Fruit fly (Drosophila melanogaster) whole organism, embryonic: ENCODE data around the gene CG5171.

ENCODE experiments used
- CG10431 ChIP-seq: fragments of 200-800 bp; sonication (Bioruptor generic); optimal IDR thresholded peaks from 3 replicates; lab custom pipeline; 2018; ENCODE audit warnings: missing biosample characterization, mild to moderate bottlenecking, missing genetic modification characterization
- CG12659 ChIP-seq: fragments of 200-800 bp; sonication (Bioruptor generic); optimal IDR thresholded peaks from 3 replicates; lab custom pipeline; 2017; ENCODE audit warnings: mild to moderate bottlenecking, missing biosample characterization, missing genetic modification reagents, missing genetic modification characterization
- CG1602 ChIP-seq: fragments of 200-800 bp; sonication (Bioruptor generic); optimal IDR thresholded peaks from 3 replicates; lab custom pipeline; 2016; ENCODE audit warnings: missing biosample characterization, missing genetic modification characterization
- CG16813 ChIP-seq: fragments of 200-800 bp; sonication (Bioruptor generic); IDR thresholded peaks from 3 replicates; pipeline ENCODE4 v1.3.6; 2022; ENCODE audit warnings: missing biosample characterization, missing genetic modification characterization; ENCODE audit not compliant: partially characterized antibody
- CG17385 ChIP-seq: fragments of 200-800 bp; sonication (Bioruptor generic); optimal IDR thresholded peaks from 3 replicates; lab custom pipeline; 2018; ENCODE audit warnings: missing biosample characterization, mild to moderate bottlenecking, missing genetic modification characterization
- CG17802 ChIP-seq: fragments of 200-800 bp; sonication (Bioruptor generic); optimal IDR thresholded peaks from 2 replicates; lab custom pipeline; 2018; ENCODE audit warnings: missing biosample characterization, mild to moderate bottlenecking, missing genetic modification characterization, moderate library complexity
- CG2875 ChIP-seq: fragments of 200-800 bp; sonication (Bioruptor generic); optimal IDR thresholded peaks from 2 replicates; lab custom pipeline; 2017; ENCODE audit warnings: missing biosample characterization, mild to moderate bottlenecking, missing genetic modification characterization, missing genetic modification reagents
- CG32767 ChIP-seq: fragments of 200-800 bp; sonication (Bioruptor generic); IDR thresholded peaks from 2 replicates; pipeline ENCODE4 v1.3.6; 2022; ENCODE audit warnings: missing biosample characterization, missing genetic modification characterization
- CG3281 ChIP-seq: fragments of 200-800 bp; sonication (Bioruptor generic); optimal IDR thresholded peaks from 3 replicates; lab custom pipeline; 2017; ENCODE audit warnings: missing biosample characterization, mild to moderate bottlenecking, missing genetic modification characterization
- CG6791 ChIP-seq: fragments of 200-800 bp; sonication (Bioruptor generic); IDR thresholded peaks from 3 replicates; pipeline ENCODE4 v1.3.6; 2022; ENCODE audit warnings: missing biosample characterization, missing genetic modification characterization; ENCODE audit not compliant: partially characterized antibody
- CG7556 ChIP-seq: fragments of 200-800 bp; sonication (Bioruptor generic); optimal IDR thresholded peaks from 2 replicates; lab custom pipeline; 2017; ENCODE audit warnings: missing biosample characterization, mild to moderate bottlenecking, missing genetic modification characterization
- CG7928 ChIP-seq: fragments of 200-800 bp; sonication (Bioruptor generic); optimal IDR thresholded peaks from 2 replicates; lab custom pipeline; 2017; ENCODE audit warnings: missing biosample characterization, mild to moderate bottlenecking, missing genetic modification characterization
- CG8290 ChIP-seq, 3 experiments: fragments of 200-800 bp; sonication (Bioruptor generic); optimal IDR thresholded peaks; 2 replicates each; lab custom pipeline; 2016 to 2019; ENCODE audit warnings: missing biosample characterization in 3 of 3, missing genetic modification characterization in 3 of 3, mild to moderate bottlenecking in 2 of 3, moderate library complexity in 1 of 3
- CG9437 ChIP-seq: fragments of 200-800 bp; sonication (Bioruptor generic); optimal IDR thresholded peaks from 2 replicates; lab custom pipeline; 2018; ENCODE audit warnings: missing biosample characterization, mild to moderate bottlenecking, missing genetic modification characterization
- CTCF ChIP-seq: fragments of 200-800 bp; sonication (Bioruptor generic); optimal IDR thresholded peaks from 2 replicates; lab custom pipeline; 2017; ENCODE audit warnings: missing biosample characterization, mild to moderate bottlenecking, missing genetic modification characterization, moderate library complexity
- Camta ChIP-seq: fragments of 200-800 bp; sonication (Bioruptor generic); optimal IDR thresholded peaks from 2 replicates; lab custom pipeline; 2016; ENCODE audit warnings: missing biosample characterization, missing genetic modification characterization
- D ChIP-seq, 2 experiments: fragments of 200-800 bp in 1 of 2; fragments of >200 bp in 1 of 2; sonication (Bioruptor generic) in 1 of 2; optimal IDR thresholded peaks; 2 replicates in 1 of 2; 3 replicates in 1 of 2; lab custom pipeline; 2017; ENCODE audit warnings: mild to moderate bottlenecking in 1 of 2, missing biosample characterization in 1 of 2, missing genetic modification characterization in 1 of 2, missing genetic modification reagents in 1 of 2
- D19B ChIP-seq: fragments of 200-800 bp; sonication (Bioruptor generic); optimal IDR thresholded peaks from 2 replicates; lab custom pipeline; 2017; ENCODE audit warnings: missing biosample characterization, mild to moderate bottlenecking, missing genetic modification characterization
- Dref ChIP-seq: fragments of 200-800 bp; sonication (Bioruptor generic); IDR thresholded peaks from 2 replicates; pipeline ENCODE4 v1.3.6; 2022; ENCODE audit warnings: missing biosample characterization, missing genetic modification characterization
- Gug ChIP-seq: fragments of 200-800 bp; sonication (Bioruptor generic); IDR thresholded peaks from 4 replicates; pipeline ENCODE4 v1.3.6; 2022; ENCODE audit warnings: missing biosample characterization, missing genetic modification characterization
- HLH54F ChIP-seq: fragments of 200-800 bp; sonication (Bioruptor generic); optimal IDR thresholded peaks from 3 replicates; lab custom pipeline; 2016; ENCODE audit warnings: missing biosample characterization, missing genetic modification characterization
- Hand ChIP-seq: fragments of 200-800 bp; sonication (Bioruptor generic); optimal IDR thresholded peaks from 2 replicates; lab custom pipeline; 2017; ENCODE audit warnings: mild to moderate bottlenecking, missing biosample characterization, missing genetic modification reagents, missing genetic modification characterization
- NfI ChIP-seq: fragments of 200-800 bp; sonication (Bioruptor generic); optimal IDR thresholded peaks from 3 replicates; lab custom pipeline; 2018; ENCODE audit warnings: missing biosample characterization, mild to moderate bottlenecking, missing genetic modification characterization, moderate library complexity
- Scr ChIP-seq: fragments of 200-800 bp; sonication (Bioruptor generic); IDR thresholded peaks from 2 replicates; pipeline ENCODE4 v1.3.6; 2022; ENCODE audit warnings: missing biosample characterization, missing genetic modification characterization; ENCODE audit not compliant: partially characterized antibody
- Taf1 ChIP-seq: fragments of 200-800 bp; sonication (Bioruptor generic); IDR thresholded peaks from 2 replicates; pipeline ENCODE4 v1.3.6; 2022; ENCODE audit warnings: missing biosample characterization, missing genetic modification characterization
- Xrp1 ChIP-seq: fragments of 200-800 bp; sonication (Bioruptor generic); IDR thresholded peaks from 2 replicates; pipeline ENCODE4 v1.3.6; 2022; ENCODE audit warnings: missing biosample characterization, missing genetic modification characterization
- YL-1 ChIP-seq: fragments of 200-800 bp; sonication (Bioruptor generic); optimal IDR thresholded peaks from 3 replicates; lab custom pipeline; 2017; ENCODE audit warnings: missing biosample characterization, mild to moderate bottlenecking, missing genetic modification characterization
- ac ChIP-seq: fragments of 200-800 bp; sonication (Bioruptor generic); optimal IDR thresholded peaks from 3 replicates; lab custom pipeline; 2017; ENCODE audit warnings: missing biosample characterization, mild to moderate bottlenecking, missing genetic modification characterization
- ato ChIP-seq: fragments of 200-800 bp; sonication (Bioruptor generic); IDR thresholded peaks from 2 replicates; pipeline ENCODE4 v1.3.6; 2022; ENCODE audit warnings: missing biosample characterization, missing genetic modification characterization; ENCODE audit not compliant: partially characterized antibody
- cg ChIP-seq: fragments of 200-800 bp; sonication (Bioruptor generic); optimal IDR thresholded peaks from 3 replicates; lab custom pipeline; 2019; ENCODE audit warnings: missing biosample characterization, mild to moderate bottlenecking, missing genetic modification characterization, moderate library complexity
- ci ChIP-seq: fragments of 200-800 bp; sonication (Bioruptor generic); IDR thresholded peaks from 3 replicates; pipeline ENCODE4 v1.3.6; 2022; ENCODE audit warnings: missing biosample characterization, missing genetic modification characterization
- croc ChIP-seq: fragments of 200-800 bp; sonication (Bioruptor generic); conservative IDR thresholded peaks from 3 replicates; pipeline ENCODE4 v1.3.6; 2022; ENCODE audit warnings: missing biosample characterization, missing genetic modification characterization
- eyg ChIP-seq: fragments of 200-800 bp; sonication (Bioruptor generic); optimal IDR thresholded peaks from 3 replicates; lab custom pipeline; 2016; ENCODE audit warnings: missing biosample characterization, missing genetic modification characterization
- fd102C ChIP-seq: fragments of 200-800 bp; sonication (Bioruptor generic); optimal IDR thresholded peaks from 2 replicates; lab custom pipeline; 2018; ENCODE audit warnings: missing biosample characterization, mild to moderate bottlenecking, missing genetic modification characterization, moderate library complexity
- fd3F ChIP-seq: fragments of 200-800 bp; sonication (Bioruptor generic); optimal IDR thresholded peaks from 2 replicates; lab custom pipeline; 2018; ENCODE audit warnings: missing biosample characterization, mild to moderate bottlenecking, missing genetic modification characterization, moderate library complexity
- gcm ChIP-seq: fragments of 200-800 bp; sonication (Bioruptor generic); optimal IDR thresholded peaks from 2 replicates; lab custom pipeline; 2019; ENCODE audit warnings: missing biosample characterization, mild to moderate bottlenecking, missing genetic modification characterization, moderate library complexity
- grau ChIP-seq: fragments of 200-800 bp; optimal IDR thresholded peaks from 3 replicates; lab custom pipeline; 2019; ENCODE audit warnings: missing biosample characterization, mild to moderate bottlenecking, missing genetic modification characterization, moderate library complexity
- rib ChIP-seq: fragments of 200-800 bp; sonication (Bioruptor generic); IDR thresholded peaks from 2 replicates; pipeline ENCODE4 v1.3.6; 2022; ENCODE audit warnings: missing biosample characterization, missing genetic modification characterization
- salm ChIP-seq: fragments of 200-800 bp; sonication (Bioruptor generic); optimal IDR thresholded peaks from 2 replicates; lab custom pipeline; 2018; ENCODE audit warnings: missing biosample characterization, mild to moderate bottlenecking, missing genetic modification characterization
- seq ChIP-seq: fragments of 200-800 bp; sonication (Bioruptor generic); IDR thresholded peaks from 2 replicates; pipeline ENCODE4 v1.3.6; 2022; ENCODE audit warnings: missing biosample characterization, missing genetic modification characterization
- sim ChIP-seq: fragments of 200-800 bp; sonication (Bioruptor generic); IDR thresholded peaks from 2 replicates; pipeline ENCODE4 v1.3.6; 2022; ENCODE audit warnings: missing biosample characterization, missing genetic modification characterization
- sob ChIP-seq: fragments of 200-800 bp; sonication (Bioruptor generic); IDR thresholded peaks from 2 replicates; pipeline ENCODE4 v1.3.6; 2022; ENCODE audit warnings: missing biosample characterization, missing genetic modification characterization
- ssp ChIP-seq: fragments of 200-800 bp; sonication (Bioruptor generic); IDR thresholded peaks from 2 replicates; pipeline ENCODE4 v1.3.6; 2022; ENCODE audit warnings: missing biosample characterization, missing genetic modification characterization
- tll ChIP-seq, 2 experiments: fragments of 200-800 bp in 1 of 2; fragments of >200 bp in 1 of 2; sonication (Bioruptor generic) in 1 of 2; optimal IDR thresholded peaks; 2 replicates each; lab custom pipeline; 2017 to 2019; ENCODE audit warnings: missing biosample characterization in 2 of 2, missing genetic modification characterization in 2 of 2, mild to moderate bottlenecking in 1 of 2, moderate library complexity in 1 of 2
- ttk ChIP-seq: fragments of 200-800 bp; sonication (Bioruptor generic); IDR thresholded peaks from 2 replicates; pipeline ENCODE4 v2.1.2; 2022; ENCODE audit warnings: missing biosample characterization, missing genetic modification characterization
- unc-4 ChIP-seq: fragments of 200-800 bp; sonication (Bioruptor generic); IDR thresholded peaks from 2 replicates; pipeline ENCODE4 v1.3.6; 2022; ENCODE audit warnings: missing biosample characterization, missing genetic modification characterization; ENCODE audit not compliant: partially characterized antibody

Gene CG5171

dm6 chr2L:7418148-7418988, 17.2 kb downstream of the CG5171 start (continued):
- TF ChIP-seq unc-4 (no peak; the same call in 1 of the 2 replicates), cg (GFP tag; lab: Kevin White, UChicago) (peak; percentile 74), Scr (GFP tag; lab: Robert Waterston, UW) (no peak), ato (GFP tag; lab: Robert Waterston, UW) (no peak), ac (GFP tag; lab: Kevin White, UChicago) (no peak), grau (tag; lab: Kevin White, UChicago) (no peak), salm (tag; lab: Kevin White, UChicago) (no peak), CG17802 (no peak), tll (GFP tag; optimal IDR thresholded peaks at IDR 0.05; lab: Kevin White, UChicago) (no peak), CG8290 (GFP tag; optimal IDR thresholded peaks at IDR 0.05; lab: Kevin White, UChicago) (no peak), CG8290 (tag; optimal IDR thresholded peaks at IDR 0.05; lab: Kevin White, UChicago) (peak in 1 of 2 experiments; percentile 20), CG1602 (GFP tag; lab: Kevin White, UChicago) (no peak), D (optimal IDR thresholded peaks at IDR 0.05; lab: Kevin White, UChicago) (no peak), D (GFP tag; optimal IDR thresholded peaks at IDR 0.05; lab: Kevin White, UChicago) (no peak), rib (no peak), Xrp1 (GFP tag; lab: Robert Waterston, UW) (no peak), Gug (GFP tag; lab: Robert Waterston, UW) (no peak), CG7928 (no peak)

- no peak for TF ChIP-seq fd102C (GFP tag; lab: Kevin White, UChicago)
- TF ChIP-seq CG6791 (GFP tag; lab: Robert Waterston, UW), result peak; percentile 70; the same call in 2 of the 3 replicates
- no peak for TF ChIP-seq fd3F (GFP tag; lab: Kevin White, UChicago)
- TF ChIP-seq CTCF (GFP tag; lab: Kevin White, UChicago), result peak; percentile 89
- TF ChIP-seq CG3281 (GFP tag; lab: Kevin White, UChicago), result no peak
- TF ChIP-seq Taf1 (GFP tag; lab: Robert Waterston, UW), result no peak
- no peak for TF ChIP-seq CG10431
- no peak for TF ChIP-seq CG32767 (GFP tag; lab: Robert Waterston, UW)
- no peak for TF ChIP-seq HLH54F
- TF ChIP-seq ttk (GFP tag; lab: Robert Waterston, UW), result no peak
- TF ChIP-seq CG9437 (GFP tag; lab: Kevin White, UChicago), result no peak
- no peak for TF ChIP-seq seq
- TF ChIP-seq eyg (GFP tag; lab: Kevin White, UChicago), result no peak
- no peak for TF ChIP-seq NfI (GFP tag; lab: Kevin White, UChicago)
- TF ChIP-seq ssp (GFP tag; lab: Robert Waterston, UW), result no peak
- no peak for TF ChIP-seq Camta
- no peak for TF ChIP-seq gcm (GFP tag; lab: Kevin White, UChicago)
- 0 out of 3 replicates have a peak, but pooled peaks have one; percentile 50 for TF ChIP-seq ci (GFP tag; lab: Robert Waterston, UW)
- TF ChIP-seq Dref (GFP tag; lab: Robert Waterston, UW), result no peak
- no peak for TF ChIP-seq YL-1 (GFP tag; lab: Kevin White, UChicago)
- no peak for TF ChIP-seq D19B (GFP tag; lab: Kevin White, UChicago)
- no peak for TF ChIP-seq sim (GFP tag; lab: Robert Waterston, UW)
- peak; percentile 48 for TF ChIP-seq CG7556 (GFP tag; lab: Kevin White, UChicago)
- no peak for TF ChIP-seq CG16813
- no peak for TF ChIP-seq sob (GFP tag; lab: Robert Waterston, UW)
- TF ChIP-seq CG12659 (GFP tag; lab: Kevin White, UChicago), result no peak
- peak; percentile 40 for TF ChIP-seq Hand (GFP tag; lab: Kevin White, UChicago)
- no peak for TF ChIP-seq croc (GFP tag; lab: Robert Waterston, UW)
- TF ChIP-seq CG17385 (GFP tag; lab: Kevin White, UChicago), result peak; percentile 32
- TF ChIP-seq CG2875 (GFP tag; lab: Kevin White, UChicago), result no peak
Observed at dm6 chr2L:7419408-7420304, 18.5 kb downstream of the CG5171 start.
